Worm (Caenorhabditis elegans) whole organism, L4 larva: ENCODE data around the gene pals-31.

Experiments used
- ZK546.5 ChIP-seq, 2 experiments: sonication (generic microtip); optimal IDR thresholded peaks; 2 replicates each; lab custom pipeline; 2017; ENCODE audit warnings: missing biosample characterization in 2 of 2, missing genetic modification characterization in 2 of 2
- ctbp-1 ChIP-seq: fragments of 200-800 bp; sonication (Bioruptor generic); IDR thresholded peaks from 2 replicates; pipeline ENCODE4 v1.3.6; 2022; ENCODE audit warnings: missing genetic modification reagents, missing genetic modification characterization, missing compliant biosample characterization
- dpl-1 ChIP-seq: fragments of 150-350 bp; optimal IDR thresholded peaks from 2 replicates; lab custom pipeline; 2014; ENCODE audit warnings: missing biosample characterization, missing genetic modification reagents, missing genetic modification characterization
- dve-1 ChIP-seq: sonication (generic microtip); optimal IDR thresholded peaks from 2 replicates; lab custom pipeline; 2017; ENCODE audit warnings: antibody characterized with exemption, mild to moderate bottlenecking, missing genetic modification characterization, missing compliant biosample characterization; ENCODE audit not compliant: insufficient read depth
- gei-8 ChIP-seq: fragments of 200-800 bp; sonication (Bioruptor generic); optimal IDR thresholded peaks from 2 replicates; lab custom pipeline; 2018; ENCODE audit warnings: mild to moderate bottlenecking, missing genetic modification characterization, missing compliant biosample characterization
- nhr-6 ChIP-seq: fragments of 150-350 bp; optimal IDR thresholded peaks from 2 replicates; lab custom pipeline; 2014; ENCODE audit warnings: missing biosample characterization, missing genetic modification characterization
- set-16 ChIP-seq: fragments of 200-800 bp; sonication (Bioruptor generic); IDR thresholded peaks from 2 replicates; pipeline ENCODE4 v1.3.6; 2022; ENCODE audit warnings: missing genetic modification reagents, missing genetic modification characterization, missing compliant biosample characterization
- zag-1 ChIP-seq: fragments of 150-350 bp; optimal IDR thresholded peaks from 2 replicates; lab custom pipeline; 2014; ENCODE audit warnings: missing biosample characterization, missing genetic modification characterization

- TF ChIP-seq nhr-6 (tag; lab: Kevin White, UChicago), result no peak
- no peak for TF ChIP-seq dpl-1 (GFP tag; lab: Kevin White, UChicago)
- no peak for TF ChIP-seq set-16 (GFP tag; lab: Robert Waterston, UW)
- TF ChIP-seq ZK546.5 (tag; optimal IDR thresholded peaks at IDR 0.05; lab: Kevin White, UChicago), result no peak
- no peak for TF ChIP-seq ctbp-1
- no peak for TF ChIP-seq gei-8 (GFP tag; lab: Kevin White, UChicago)
- TF ChIP-seq dve-1 (tag; lab: Kevin White, UChicago), result no peak
- no peak for TF ChIP-seq zag-1 (tag; lab: Kevin White, UChicago)
These were observed 23.8 kb downstream of the pals-31 start, which contains the start of gene F31F4.17 for ce11 chrV:660210-660609.
